Worm (Caenorhabditis elegans): Measurements from ENCODE around the gene F57B9.1.

DNA sequence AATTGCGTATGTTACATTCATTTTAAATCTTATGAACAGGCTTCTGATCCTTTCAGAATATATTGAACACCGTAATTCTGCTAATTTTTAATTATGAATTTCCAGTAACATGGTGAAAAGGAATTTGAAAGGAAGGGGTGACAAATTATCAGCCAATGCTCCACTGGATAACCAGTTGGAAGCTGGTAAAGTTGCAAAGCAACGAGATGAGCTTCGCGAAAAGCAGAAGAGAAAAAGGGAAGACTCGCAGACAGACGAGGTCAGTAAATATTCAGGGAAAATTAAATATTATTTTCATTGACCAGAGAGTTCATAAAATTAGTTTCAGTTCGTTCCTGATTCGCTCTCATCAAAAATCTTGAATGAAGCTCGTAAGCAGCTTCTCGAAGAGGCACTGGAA lies 30.0 kb upstream of the F57B9.1 start, which contains the start of gene byn-1:
- TF ChIP-seq pqm-1 (tag; optimal IDR thresholded peaks at IDR 0.05): no peak
- TF ChIP-seq nhr-11 (tag; optimal IDR thresholded peaks at IDR 0.05): no peak
- no peak for TF ChIP-seq sptf-1 (tag; optimal IDR thresholded peaks at IDR 0.05)
- TF ChIP-seq blmp-1 (tag; optimal IDR thresholded peaks at IDR 0.05): no peak
- TF ChIP-seq ztf-11 (tag; optimal IDR thresholded peaks at IDR 0.05): no peak
- no peak for TF ChIP-seq nhr-47 (tag; optimal IDR thresholded peaks at IDR 0.05)
- TF ChIP-seq efl-3 (GFP tag; optimal IDR thresholded peaks at IDR 0.05): no peak
- no peak for TF ChIP-seq fkh-10 (GFP tag; optimal IDR thresholded peaks at IDR 0.05)
- no peak for TF ChIP-seq mdl-1 (tag; optimal IDR thresholded peaks at IDR 0.05)

All from whole organism, L1 larva.